Fruit fly (Drosophila melanogaster) whole organism, pupa: ENCODE results near the gene Vha13.

ENCODE experiments used
- CG10348 ChIP-seq: fragments of 200-800 bp; sonication (Bioruptor generic); IDR thresholded peaks from 2 replicates; pipeline ENCODE4 v1.3.6; 2022; ENCODE audit warnings: missing biosample characterization, missing genetic modification characterization
- CG12605 ChIP-seq: fragments of 200-800 bp; sonication (Bioruptor generic); IDR thresholded peaks from 2 replicates; pipeline ENCODE4 v1.3.6; 2022; ENCODE audit warnings: missing biosample characterization, missing genetic modification characterization
- CG13204 ChIP-seq: fragments of 200-800 bp; sonication (Bioruptor generic); optimal IDR thresholded peaks from 2 replicates; lab custom pipeline; 2018; ENCODE audit warnings: missing biosample characterization, mild to moderate bottlenecking, missing genetic modification characterization, moderate library complexity
- CG14655 ChIP-seq: fragments of 200-800 bp; sonication (Bioruptor generic); optimal IDR thresholded peaks from 3 replicates; lab custom pipeline; 2017; ENCODE audit warnings: mild to moderate bottlenecking, missing biosample characterization, missing genetic modification reagents, missing genetic modification characterization
- CG15710 ChIP-seq: fragments of 200-800 bp; sonication (Bioruptor generic); optimal IDR thresholded peaks from 2 replicates; lab custom pipeline; 2018; ENCODE audit warnings: missing biosample characterization, mild to moderate bottlenecking, missing genetic modification characterization, moderate library complexity
- CG17806 ChIP-seq: fragments of 200-800 bp; sonication (Bioruptor generic); optimal IDR thresholded peaks from 2 replicates; lab custom pipeline; 2018; ENCODE audit warnings: missing biosample characterization, mild to moderate bottlenecking, missing genetic modification characterization, moderate library complexity
- CG32121 ChIP-seq: fragments of 200-800 bp; sonication (Bioruptor generic); IDR thresholded peaks from 2 replicates; pipeline ENCODE4 v1.3.6; 2022; ENCODE audit warnings: missing biosample characterization, missing genetic modification characterization
- CG34367 ChIP-seq: fragments of 200-800 bp; sonication (Bioruptor generic); optimal IDR thresholded peaks from 2 replicates; lab custom pipeline; 2018; ENCODE audit warnings: missing biosample characterization, mild to moderate bottlenecking, missing genetic modification characterization
- CG4496 ChIP-seq: fragments of 200-800 bp; sonication (Bioruptor generic); IDR thresholded peaks from 3 replicates; pipeline ENCODE4 v1.3.6; 2022; ENCODE audit warnings: missing biosample characterization, missing genetic modification characterization
- CG8159 ChIP-seq: fragments of 200-800 bp; sonication (Bioruptor generic); optimal IDR thresholded peaks from 3 replicates; lab custom pipeline; 2018; ENCODE audit warnings: missing biosample characterization, mild to moderate bottlenecking, missing genetic modification characterization, moderate library complexity
- CG8301 ChIP-seq: fragments of 200-800 bp; sonication (Bioruptor generic); optimal IDR thresholded peaks from 2 replicates; lab custom pipeline; 2018; ENCODE audit warnings: missing biosample characterization, mild to moderate bottlenecking, missing genetic modification characterization
- CG9948 ChIP-seq: fragments of 200-800 bp; sonication (Bioruptor generic); optimal IDR thresholded peaks from 2 replicates; lab custom pipeline; 2018; ENCODE audit warnings: missing biosample characterization, mild to moderate bottlenecking, missing genetic modification characterization, moderate library complexity
- D1 ChIP-seq: fragments of 200-800 bp; sonication (Bioruptor generic); optimal IDR thresholded peaks from 2 replicates; lab custom pipeline; 2018; ENCODE audit warnings: missing biosample characterization, mild to moderate bottlenecking, missing genetic modification characterization, moderate library complexity
- EcR ChIP-seq: fragments of 200-800 bp; sonication (Bioruptor generic); optimal IDR thresholded peaks from 3 replicates; lab custom pipeline; 2019; ENCODE audit warnings: missing biosample characterization, missing genetic modification characterization, mild to moderate bottlenecking, moderate library complexity, missing genetic modification reagents
- Ets98B ChIP-seq: fragments of 200-800 bp; sonication (Bioruptor generic); IDR thresholded peaks from 2 replicates; pipeline ENCODE4 v1.3.6; 2022; ENCODE audit warnings: missing biosample characterization, missing genetic modification characterization
- Pif1A ChIP-seq: fragments of 200-800 bp; sonication (Bioruptor generic); optimal IDR thresholded peaks from 3 replicates; lab custom pipeline; 2016; ENCODE audit warnings: missing biosample characterization, missing genetic modification characterization
- Pif1B ChIP-seq: fragments of 200-800 bp; sonication (Bioruptor generic); optimal IDR thresholded peaks from 3 replicates; lab custom pipeline; 2016; ENCODE audit warnings: missing biosample characterization, missing genetic modification characterization
- Snoo ChIP-seq: fragments of 200-800 bp; sonication (Bioruptor generic); optimal IDR thresholded peaks from 3 replicates; lab custom pipeline; 2017; ENCODE audit warnings: missing biosample characterization, mild to moderate bottlenecking, missing genetic modification characterization, inconsistent platforms
- fd96Ca ChIP-seq: fragments of 200-800 bp; sonication (Bioruptor generic); IDR thresholded peaks from 3 replicates; pipeline ENCODE4 v1.3.6; 2022; ENCODE audit warnings: missing biosample characterization, missing genetic modification characterization
- gl ChIP-seq: fragments of 200-800 bp; sonication (Bioruptor generic); optimal IDR thresholded peaks from 2 replicates; lab custom pipeline; 2018; ENCODE audit warnings: missing biosample characterization, mild to moderate bottlenecking, missing genetic modification characterization
- rn ChIP-seq: fragments of 200-800 bp; sonication (Bioruptor generic); IDR thresholded peaks from 2 replicates; pipeline ENCODE4 v1.3.6; 2022; ENCODE audit warnings: missing biosample characterization, missing genetic modification characterization

Vha13 gene

DNA sequence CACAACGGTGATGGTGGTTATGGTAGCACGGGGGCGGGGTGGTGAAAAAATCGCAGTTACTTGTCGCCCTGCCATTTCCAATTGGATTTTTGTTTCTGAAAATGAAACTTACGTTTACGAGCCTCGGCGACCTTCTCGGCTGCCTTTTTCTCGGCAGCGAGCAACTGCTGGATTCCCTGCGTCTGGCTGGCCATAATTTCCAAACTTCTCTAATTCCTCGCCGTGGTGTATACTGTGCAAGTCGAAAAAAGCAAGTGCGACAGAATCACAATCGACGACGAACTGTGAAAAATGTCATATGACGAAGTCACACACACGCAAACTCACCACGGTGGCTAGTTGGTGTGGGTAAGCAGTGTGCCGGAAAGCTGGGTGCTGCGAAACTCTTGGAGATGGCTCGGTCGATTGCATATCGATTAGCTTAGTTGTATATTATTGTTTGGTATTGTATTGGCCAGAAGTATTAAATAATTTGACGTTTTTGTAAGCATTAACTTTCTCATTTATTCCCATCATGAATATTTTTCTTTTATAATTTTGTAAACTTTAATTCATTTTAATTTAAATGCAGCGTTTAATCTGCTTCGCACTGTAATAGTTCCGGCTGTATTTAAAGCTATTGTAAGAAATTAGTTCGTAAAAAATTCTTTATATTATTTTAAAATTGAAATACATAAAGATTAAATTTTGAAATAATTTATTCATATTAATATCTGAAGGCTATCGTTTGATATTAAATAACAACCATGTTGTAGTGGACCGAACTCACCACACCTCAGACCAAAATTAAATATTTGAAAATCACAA is at the start of gene Vha13:
TSS of gene Vha13 (minus strand) at position 293 of the 807 bp plus-strand sequence.
- no peak for TF ChIP-seq Snoo (tag; lab: Kevin White, UChicago)
- peak; percentile 14 for TF ChIP-seq CG8301
- no peak for TF ChIP-seq CG9948
- TF ChIP-seq Pif1A (GFP tag; lab: Kevin White, UChicago) = no peak
- peak; percentile 28; the same call in 1 of the 2 replicates for TF ChIP-seq Ets98B (GFP tag; lab: Robert Waterston, UW)
- TF ChIP-seq EcR = peak; percentile 65
- peak; percentile 37 for TF ChIP-seq gl (tag; lab: Kevin White, UChicago)
- peak; percentile 51; the same call in 2 of the 3 replicates for TF ChIP-seq fd96Ca
- peak; percentile 29 for TF ChIP-seq CG8159 (tag; lab: Kevin White, UChicago)
- no peak for TF ChIP-seq CG17806 (tag; lab: Kevin White, UChicago)
- TF ChIP-seq CG10348 (GFP tag; lab: Robert Waterston, UW) = no peak
- TF ChIP-seq Pif1B (GFP tag; lab: Kevin White, UChicago) = peak; percentile 9
- peak; percentile 67; the same call in 2 of the 3 replicates for TF ChIP-seq CG4496 (GFP tag; lab: Robert Waterston, UW)
- no peak for TF ChIP-seq CG14655 (GFP tag; lab: Kevin White, UChicago)
- TF ChIP-seq CG13204 (GFP tag; lab: Kevin White, UChicago) = no peak
- peak; percentile 41; the same call in 1 of the 2 replicates for TF ChIP-seq CG32121

DNA sequence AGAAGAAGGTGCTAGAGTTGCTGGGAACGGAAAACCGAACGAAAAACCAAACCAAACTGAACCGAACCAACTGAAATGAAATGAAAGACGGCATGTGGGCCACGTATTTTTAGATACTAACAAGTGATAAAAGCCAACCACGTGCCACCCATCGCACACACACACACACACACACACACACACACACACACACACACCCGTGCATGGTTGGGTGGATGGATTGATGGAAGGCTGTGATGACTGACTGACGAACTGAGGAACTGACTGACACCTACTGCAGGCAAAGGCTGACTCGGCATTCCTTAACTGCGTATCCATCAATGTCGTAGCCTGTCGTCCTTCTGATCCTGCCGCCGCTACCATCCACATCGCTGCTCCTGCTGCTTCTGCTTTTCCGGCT is 38.2 kb upstream of the Vha13 start:
- no peak for TF ChIP-seq Snoo (tag; lab: Kevin White, UChicago)
- no peak for TF ChIP-seq CG12605 (GFP tag; lab: Robert Waterston, UW)
- TF ChIP-seq rn (GFP tag; lab: Robert Waterston, UW) = no peak
- no peak for TF ChIP-seq Pif1A (GFP tag; lab: Kevin White, UChicago)
- TF ChIP-seq Ets98B (GFP tag; lab: Robert Waterston, UW) = no peak
- TF ChIP-seq CG15710 (tag; lab: Kevin White, UChicago) = no peak
- TF ChIP-seq CG10348 (GFP tag; lab: Robert Waterston, UW) = no peak
- TF ChIP-seq gl (tag; lab: Kevin White, UChicago) = no peak
- TF ChIP-seq CG17806 (tag; lab: Kevin White, UChicago) = no peak
- TF ChIP-seq CG4496 (GFP tag; lab: Robert Waterston, UW) = no peak
- TF ChIP-seq CG13204 (GFP tag; lab: Kevin White, UChicago) = no peak
- no peak for TF ChIP-seq CG14655 (GFP tag; lab: Kevin White, UChicago)
- no peak for TF ChIP-seq EcR
- TF ChIP-seq CG8301 = no peak
- TF ChIP-seq fd96Ca = no peak
- no peak for TF ChIP-seq CG8159 (tag; lab: Kevin White, UChicago)

DNA sequence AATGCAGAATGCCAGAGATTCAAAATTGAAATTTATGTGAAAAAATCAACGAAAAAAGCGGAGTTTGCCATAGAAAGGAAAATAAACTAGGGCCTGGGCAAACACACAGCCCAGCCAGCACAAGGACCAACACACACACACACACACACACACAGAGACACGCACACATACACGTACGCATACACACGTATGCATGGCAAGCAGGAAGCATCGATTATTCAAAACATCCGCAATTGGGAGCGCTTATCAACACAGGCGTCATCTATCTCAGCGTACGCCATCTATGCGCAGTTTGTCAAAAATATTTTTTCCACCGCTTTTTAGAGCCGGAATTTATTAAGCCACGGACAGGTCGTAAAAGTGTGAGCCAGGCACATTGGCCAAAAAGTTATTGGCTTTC is 35.6 kb upstream of the Vha13 start:
- TF ChIP-seq CG10348 (GFP tag; lab: Robert Waterston, UW) (no peak), Snoo (tag; lab: Kevin White, UChicago) (no peak), CG12605 (GFP tag; lab: Robert Waterston, UW) (no peak), CG17806 (tag; lab: Kevin White, UChicago) (no peak), Pif1A (GFP tag; lab: Kevin White, UChicago) (no peak), CG4496 (GFP tag; lab: Robert Waterston, UW) (no peak), rn (GFP tag; lab: Robert Waterston, UW) (no peak)

DNA sequence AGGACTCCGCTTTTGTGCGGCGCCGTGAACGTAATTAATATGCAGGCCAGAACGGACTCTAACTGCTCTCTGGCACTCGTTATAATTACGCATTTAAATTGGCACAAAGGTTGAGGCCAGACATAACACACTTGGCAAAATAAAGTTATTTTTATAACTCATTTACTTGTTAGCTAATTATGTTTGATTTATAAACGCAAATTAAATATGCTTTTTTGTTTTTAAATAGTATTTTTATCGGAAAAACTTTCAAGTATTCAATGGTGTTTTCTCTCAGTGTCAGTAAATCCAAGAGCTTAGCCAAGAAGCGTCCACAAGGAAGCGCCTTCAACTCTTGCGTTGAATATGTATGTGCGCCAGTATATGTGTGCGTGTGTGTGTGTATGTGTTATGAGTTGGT is 28.7 kb upstream of the Vha13 start:
- TF ChIP-seq Ets98B (GFP tag; lab: Robert Waterston, UW) (no peak), gl (tag; lab: Kevin White, UChicago) (no peak), CG15710 (tag; lab: Kevin White, UChicago) (peak; percentile 20), CG4496 (GFP tag; lab: Robert Waterston, UW) (no peak), CG8159 (tag; lab: Kevin White, UChicago) (peak; percentile 29), CG32121 (no peak; the same call in 1 of the 2 replicates), CG17806 (tag; lab: Kevin White, UChicago) (no peak), Pif1A (GFP tag; lab: Kevin White, UChicago) (peak; percentile 24), D1 (tag; lab: Kevin White, UChicago) (no peak), CG10348 (GFP tag; lab: Robert Waterston, UW) (no peak), CG9948 (no peak), CG13204 (GFP tag; lab: Kevin White, UChicago) (no peak), fd96Ca (no peak), rn (GFP tag; lab: Robert Waterston, UW) (no peak)
- TF ChIP-seq, all 21 proteins: peak for 3

DNA sequence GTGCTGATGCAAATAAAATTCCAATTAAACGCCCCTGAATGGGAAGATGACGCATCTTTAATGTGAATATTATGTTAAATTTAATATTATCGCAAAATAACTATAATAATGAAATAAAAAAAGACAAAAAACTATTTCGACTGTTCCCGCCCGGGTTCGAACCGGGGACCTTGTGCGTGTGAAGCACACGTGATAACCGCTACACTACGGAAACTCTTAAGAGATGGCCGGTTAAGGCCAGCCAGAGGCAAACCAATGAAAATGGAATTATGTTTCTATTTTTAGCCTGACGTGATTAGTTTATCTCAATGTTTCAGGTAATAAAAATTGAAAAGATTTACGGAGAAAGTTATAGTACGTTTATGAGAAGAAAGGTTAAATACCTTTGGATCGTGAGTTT is 27.9 kb upstream of the Vha13 start:
- TF ChIP-seq Pif1B (GFP tag; lab: Kevin White, UChicago) (no peak), Pif1A (GFP tag; lab: Kevin White, UChicago) (no peak), CG32121 (no peak), CG12605 (GFP tag; lab: Robert Waterston, UW) (no peak), CG8301 (no peak), gl (tag; lab: Kevin White, UChicago) (no peak), CG34367 (tag; lab: Kevin White, UChicago) (no peak), CG13204 (GFP tag; lab: Kevin White, UChicago) (no peak)
